Worm (Caenorhabditis elegans) whole organism, early embryonic: ENCODE results near the gene fbxc-31.
A peak's percentile ranks its signal among the peaks of the same experiment; 100 is the strongest.
"Not testable (repeated sequence)": the region's sequence is repeated elsewhere in the genome, so short reads cannot be mapped to it uniquely, and the experiment has no call there.

Experiments used
- B0310.2 ChIP-seq: sonication (generic microtip); optimal IDR thresholded peaks from 2 replicates; lab custom pipeline; 2016; ENCODE audit warnings: mild to moderate bottlenecking, missing genetic modification characterization, missing compliant biosample characterization
- F13C5.2 ChIP-seq: sonication (generic microtip); optimal IDR thresholded peaks from 2 replicates; lab custom pipeline; 2017; ENCODE audit warnings: mild to moderate bottlenecking, missing genetic modification characterization, inconsistent platforms, missing compliant biosample characterization
- aly-1 ChIP-seq: sonication (generic microtip); optimal IDR thresholded peaks from 2 replicates; lab custom pipeline; 2016; ENCODE audit warnings: missing genetic modification characterization, missing compliant biosample characterization
- ama-1 ChIP-seq: fragments of 150-350 bp; optimal IDR thresholded peaks from 2 replicates; lab custom pipeline; 2014
- ceh-13 ChIP-seq: fragments of 200-800 bp; sonication (Bioruptor generic); optimal IDR thresholded peaks from 2 replicates; lab custom pipeline; 2018; ENCODE audit warnings: mild to moderate bottlenecking, missing genetic modification characterization, missing compliant biosample characterization
- ceh-36 ChIP-seq: sonication (generic microtip); optimal IDR thresholded peaks from 2 replicates; lab custom pipeline; 2016; ENCODE audit warnings: missing genetic modification characterization, inconsistent platforms, missing compliant biosample characterization
- ets-7 ChIP-seq: sonication (generic microtip); optimal IDR thresholded peaks from 2 replicates; lab custom pipeline; 2016; ENCODE audit warnings: missing genotype, missing genetic modification characterization, missing compliant biosample characterization
- flt-1 ChIP-seq: fragments of 200-800 bp; sonication (Bioruptor generic); IDR thresholded peaks from 2 replicates; pipeline ENCODE4 v1.3.6; 2022; ENCODE audit warnings: missing genetic modification characterization, missing compliant biosample characterization
- hmbx-1 ChIP-seq: sonication (generic microtip); optimal IDR thresholded peaks from 2 replicates; lab custom pipeline; 2016; ENCODE audit warnings: mild to moderate bottlenecking, missing genetic modification characterization, missing compliant biosample characterization
- hmg-4 ChIP-seq: fragments of 200-800 bp; sonication (Bioruptor generic); optimal IDR thresholded peaks from 2 replicates; lab custom pipeline; 2018; ENCODE audit warnings: mild to moderate bottlenecking, missing genetic modification characterization, missing compliant biosample characterization
- hnd-1 ChIP-seq: sonication (generic microtip); optimal IDR thresholded peaks from 2 replicates; lab custom pipeline; 2016; ENCODE audit warnings: missing genetic modification characterization, missing compliant biosample characterization
- scrt-1 ChIP-seq: fragments of 200-800 bp; sonication (Bioruptor generic); IDR thresholded peaks from 2 replicates; pipeline ENCODE4 v1.3.6; 2022; ENCODE audit warnings: missing genetic modification characterization, missing compliant biosample characterization
- sea-1 ChIP-seq: fragments of 200-800 bp; sonication (Bioruptor generic); conservative IDR thresholded peaks from 2 replicates; pipeline ENCODE4 v1.3.6; 2022; ENCODE audit warnings: missing genetic modification characterization, missing compliant biosample characterization
- tbx-11 ChIP-seq: fragments of 200-800 bp; sonication (Bioruptor generic); IDR thresholded peaks from 2 replicates; pipeline ENCODE4 v1.3.6; 2022; ENCODE audit warnings: missing genetic modification characterization, missing compliant biosample characterization
- tbx-37 ChIP-seq: fragments of 200-800 bp; sonication (Bioruptor generic); conservative IDR thresholded peaks from 2 replicates; pipeline ENCODE4 v1.3.6; 2022; ENCODE audit warnings: missing genetic modification reagents, missing genetic modification characterization, missing compliant biosample characterization
- tra-4 ChIP-seq: sonication (generic microtip); optimal IDR thresholded peaks from 2 replicates; lab custom pipeline; 2017; ENCODE audit warnings: missing genetic modification characterization, missing compliant biosample characterization

fbxc-31 gene

ce11 chrII:954626-955025 lies 42.8 kb downstream of the fbxc-31 start, which contains the start of gene fbxc-7:
Gene fbxc-7 (plus strand): TSS chrII:954926.
- not testable (repeated sequence) for TF ChIP-seq tbx-37 (GFP tag; lab: Robert Waterston, UW); flt-1; scrt-1

- no peak for TF ChIP-seq hmbx-1 (tag; lab: Kevin White, UChicago)
- TF ChIP-seq ama-1 (lab: Kevin White, UChicago): no peak
- no peak for TF ChIP-seq F13C5.2 (tag; lab: Kevin White, UChicago)
- no peak for TF ChIP-seq ets-7 (tag; lab: Kevin White, UChicago)
- no peak for TF ChIP-seq ceh-13
- TF ChIP-seq scrt-1: no peak
- TF ChIP-seq B0310.2 (tag; lab: Kevin White, UChicago): no peak
- TF ChIP-seq flt-1: no peak
- no peak for TF ChIP-seq hmg-4 (GFP tag; lab: Kevin White, UChicago)
- no peak for TF ChIP-seq tbx-11
- TF ChIP-seq tra-4: no peak
- no peak for TF ChIP-seq ceh-36 (tag; lab: Kevin White, UChicago)
- TF ChIP-seq sea-1 (GFP tag; lab: Robert Waterston, UW): no peak
- TF ChIP-seq hnd-1 (tag; lab: Kevin White, UChicago): no peak
- TF ChIP-seq tbx-37 (GFP tag; lab: Robert Waterston, UW): no peak
- no peak for TF ChIP-seq aly-1 (tag; lab: Kevin White, UChicago)
Measured at ce11 chrII:958618-959017, 46.8 kb downstream of the fbxc-31 start, which contains the start of gene sdz-4. Gene sdz-4 (plus strand): TSS chrII:958918.

- TF ChIP-seq sea-1 (GFP tag; lab: Robert Waterston, UW) (no peak), ets-7 (tag; lab: Kevin White, UChicago) (no peak), ceh-36 (tag; lab: Kevin White, UChicago) (no peak), hmbx-1 (tag; lab: Kevin White, UChicago) (no peak), tbx-11 (no peak), hmg-4 (GFP tag; lab: Kevin White, UChicago) (peak; percentile 6), ceh-13 (no peak), aly-1 (tag; lab: Kevin White, UChicago) (no peak)
Measured at ce11 chrII:960218-960617, 48.4 kb downstream of the fbxc-31 start, which contains the start of the genes C32B5.18 and C32B5.7. Gene C32B5.18 (plus strand): TSS chrII:960518. Gene C32B5.7 (plus strand): TSS chrII:960528.

- no peak for TF ChIP-seq F13C5.2 (tag; lab: Kevin White, UChicago)
- TF ChIP-seq flt-1: no peak
- TF ChIP-seq aly-1 (tag; lab: Kevin White, UChicago): no peak
- no peak for TF ChIP-seq hnd-1 (tag; lab: Kevin White, UChicago)
- no peak for TF ChIP-seq hmg-4 (GFP tag; lab: Kevin White, UChicago)
- no peak for TF ChIP-seq tbx-37 (GFP tag; lab: Robert Waterston, UW)
Measured at ce11 chrII:961961-962360, 50.2 kb downstream of the fbxc-31 start, which contains the start of gene C32B5.13. Gene C32B5.13 (minus strand): TSS chrII:962061.
